3 fruit fly cellular contexts compared by ENCODE assay signal in genomic region chr3L:1688161-1688560, dm6.
A peak's percentile ranks its signal among the peaks of the same experiment; 100 is the strongest.
TF ChIP-seq lines count a peak whose summit lies in the region.

No protein-coding gene starts in this region.

- no peak for TF ChIP-seq CTCF in whole organism, embryonic (GFP tag; optimal IDR thresholded peaks at IDR 0.05; lab: Kevin White, UChicago)

TF ChIP-seq in whole organism, embryonic, 481 proteins besides CTCF, POLR2A, EP300 and RAD21:
- TF ChIP-seq D19A (tag; optimal IDR thresholded peaks at IDR 0.05; lab: Kevin White, UChicago) (peak; percentile 66), CG8281 (tag; optimal IDR thresholded peaks at IDR 0.05; lab: Kevin White, UChicago) (no peak)
TF ChIP-seq in whole organism, embryonic: peak in this region for 1.

TF ChIP-seq in whole organism, prepupa, 60 proteins besides CTCF, POLR2A, EP300 and RAD21:
- TF ChIP-seq CG6276 (GFP tag; optimal IDR thresholded peaks at IDR 0.05; lab: Kevin White, UChicago) (peak; percentile 55), salr (GFP tag; optimal IDR thresholded peaks at IDR 0.05; lab: Kevin White, UChicago) (peak in 1 of 2 experiments; percentile 19), OdsH (GFP tag; optimal IDR thresholded peaks at IDR 0.05; lab: Kevin White, UChicago) (peak; percentile 8), Lpt (GFP tag; optimal IDR thresholded peaks at IDR 0.05; lab: Kevin White, UChicago) (peak; percentile 10), CG6808 (GFP tag; optimal IDR thresholded peaks at IDR 0.05; lab: Kevin White, UChicago) (peak; percentile 15), Smox (GFP tag; optimal IDR thresholded peaks at IDR 0.05; lab: Kevin White, UChicago) (no peak), net (GFP tag; optimal IDR thresholded peaks at IDR 0.05; lab: Kevin White, UChicago) (no peak), CG32006 (GFP tag; optimal IDR thresholded peaks at IDR 0.05; lab: Kevin White, UChicago) (peak; percentile 81), CG31627 (GFP tag; optimal IDR thresholded peaks at IDR 0.05; lab: Kevin White, UChicago) (no peak), ss (GFP tag; optimal IDR thresholded peaks at IDR 0.05; lab: Kevin White, UChicago) (no peak), CG4318 (GFP tag; optimal IDR thresholded peaks at IDR 0.05; lab: Kevin White, UChicago) (peak; percentile 39), CG15336 (GFP tag; IDR thresholded peaks at IDR 0.05; lab: Robert Waterston, UW) (peak; percentile 61), Eip78C (GFP tag; lab: Kevin White, UChicago) (peak; percentile 72), CG8119 (GFP tag; IDR thresholded peaks at IDR 0.05; lab: Robert Waterston, UW) (peak; percentile 58), cyc (GFP tag; optimal IDR thresholded peaks at IDR 0.05; lab: Kevin White, UChicago) (no peak), CG10631 (GFP tag; optimal IDR thresholded peaks at IDR 0.05; lab: Kevin White, UChicago) (peak; percentile 14), acj6 (GFP tag; optimal IDR thresholded peaks at IDR 0.05; lab: Kevin White, UChicago) (peak; percentile 23), pdm3 (GFP tag; optimal IDR thresholded peaks at IDR 0.05; lab: Kevin White, UChicago) (no peak), CG16779 (tag; optimal IDR thresholded peaks at IDR 0.05; lab: Kevin White, UChicago) (no peak), Ets96B (tag; optimal IDR thresholded peaks at IDR 0.05; lab: Kevin White, UChicago) (peak; percentile 17), fd59A (GFP tag; optimal IDR thresholded peaks at IDR 0.05; lab: Kevin White, UChicago) (no peak), Hr4 (GFP tag; optimal IDR thresholded peaks at IDR 0.05; lab: Kevin White, UChicago) (peak; percentile 64), CG34406 (GFP tag; optimal IDR thresholded peaks at IDR 0.05; lab: Kevin White, UChicago) (no peak)

TF ChIP-seq in whole organism, pupa, 21 proteins besides CTCF, POLR2A, EP300 and RAD21:
- TF ChIP-seq CG14655 (GFP tag; optimal IDR thresholded peaks at IDR 0.05; lab: Kevin White, UChicago) (peak; percentile 50), CG9948 (tag; optimal IDR thresholded peaks at IDR 0.05; lab: Kevin White, UChicago) (peak; percentile 12), Snoo (tag; optimal IDR thresholded peaks at IDR 0.05; lab: Kevin White, UChicago) (no peak), CG8159 (tag; optimal IDR thresholded peaks at IDR 0.05; lab: Kevin White, UChicago) (peak; percentile 22), rn (GFP tag; IDR thresholded peaks at IDR 0.05; lab: Robert Waterston, UW) (no peak), CG8301 (tag; optimal IDR thresholded peaks at IDR 0.05; lab: Kevin White, UChicago) (peak; percentile 42)
TF ChIP-seq in whole organism, pupa: peak in this region for 4.

Comparison
In these comparisons a context has a peak if more than half of its experiments do, and no peak if none do; other contexts are left out.
1. Of the 7 proteins assayed by ChIP-seq in both whole organism, embryonic and whole organism, prepupa: peak only in whole organism, embryonic: none; only in whole organism, prepupa: Lpt; in both: none; in neither: 6.